Worm (Caenorhabditis elegans) whole organism, midembryonic: ENCODE results near the gene F35H12.6.

Source experiments
- flt-1 ChIP-seq: fragments of 200-800 bp; sonication (Bioruptor generic); IDR thresholded peaks from 2 replicates; pipeline ENCODE4 v1.3.6; 2022; ENCODE audit warnings: missing genetic modification characterization, missing compliant biosample characterization
- med-1 ChIP-seq: sonication (generic microtip); optimal IDR thresholded peaks from 2 replicates; lab custom pipeline; 2017; ENCODE audit warnings: missing genetic modification characterization, mild to moderate bottlenecking, missing compliant biosample characterization, antibody characterized with exemption, missing genetic modification reagents; ENCODE audit not compliant: insufficient read depth
- ztf-23 ChIP-seq: fragments of 200-800 bp; sonication (Bioruptor generic); IDR thresholded peaks from 2 replicates; pipeline ENCODE4 v1.3.6; 2022; ENCODE audit warnings: missing genetic modification reagents, missing genetic modification characterization, missing compliant biosample characterization

- no peak for TF ChIP-seq flt-1 (GFP tag; lab: Robert Waterston, UW)
- TF ChIP-seq med-1 (GFP tag; lab: Kevin White, UChicago): no peak
- TF ChIP-seq ztf-23 (GFP tag; lab: Robert Waterston, UW): no peak
These were observed 49.6 kb upstream of the F35H12.6 start, which contains the start of gene cdo-1 for ce11 chrX:863478-863877.
